Fruit fly (Drosophila melanogaster) whole organism, adult: ENCODE results near the gene CG15890.

Experiments
- CG11617 ChIP-seq: fragments of 200-800 bp; sonication (Bioruptor generic); optimal IDR thresholded peaks from 2 replicates; lab custom pipeline; 2017; ENCODE audit warnings: mild to moderate bottlenecking, missing biosample characterization, missing genetic modification reagents, missing genetic modification characterization
- CG12768 ChIP-seq: fragments of 200-800 bp; sonication (Bioruptor generic); optimal IDR thresholded peaks from 2 replicates; lab custom pipeline; 2017; ENCODE audit warnings: missing biosample characterization, missing genetic modification characterization, mild to moderate bottlenecking, moderate library complexity, missing genetic modification reagents
- CG33017 ChIP-seq: fragments of 200-800 bp; sonication (Bioruptor generic); optimal IDR thresholded peaks from 2 replicates; lab custom pipeline; 2018; ENCODE audit warnings: missing biosample characterization, mild to moderate bottlenecking, missing genetic modification characterization, moderate library complexity
- CG7101 ChIP-seq: fragments of 200-800 bp; sonication (Bioruptor generic); optimal IDR thresholded peaks from 2 replicates; lab custom pipeline; 2018; ENCODE audit warnings: missing biosample characterization, mild to moderate bottlenecking, missing genetic modification characterization, moderate library complexity
- Clk ChIP-seq: fragments of 200-800 bp; sonication (Bioruptor generic); optimal IDR thresholded peaks from 2 replicates; lab custom pipeline; 2017; ENCODE audit warnings: missing biosample characterization, missing genetic modification characterization
- Hr96 ChIP-seq: fragments of 200-800 bp; sonication (Bioruptor generic); optimal IDR thresholded peaks from 2 replicates; lab custom pipeline; 2016; ENCODE audit warnings: missing biosample characterization, missing genetic modification characterization
- Mnt ChIP-seq: fragments of 200-800 bp; sonication (Bioruptor generic); optimal IDR thresholded peaks from 2 replicates; lab custom pipeline; 2016; ENCODE audit warnings: missing biosample characterization, mild to moderate bottlenecking, missing genetic modification characterization
- cic ChIP-seq: fragments of 200-800 bp; sonication (Bioruptor generic); optimal IDR thresholded peaks from 2 replicates; lab custom pipeline; 2017; ENCODE audit warnings: missing biosample characterization, mild to moderate bottlenecking, missing genetic modification characterization, moderate library complexity
- kay ChIP-seq: fragments of 200-800 bp; sonication (Bioruptor generic); peaks from one replicate; lab custom pipeline; 2016; ENCODE audit warnings: missing biosample characterization, missing genetic modification characterization, borderline replicate concordance
- pad ChIP-seq: fragments of 200-800 bp; sonication (Bioruptor generic); optimal IDR thresholded peaks from 3 replicates; lab custom pipeline; 2017; ENCODE audit warnings: missing biosample characterization, missing genetic modification characterization, mild to moderate bottlenecking, moderate library complexity, missing genetic modification reagents
- toe ChIP-seq: fragments of 200-800 bp; sonication (Bioruptor generic); optimal IDR thresholded peaks from 2 replicates; lab custom pipeline; 2016; ENCODE audit warnings: missing biosample characterization, missing genetic modification characterization

DNA sequence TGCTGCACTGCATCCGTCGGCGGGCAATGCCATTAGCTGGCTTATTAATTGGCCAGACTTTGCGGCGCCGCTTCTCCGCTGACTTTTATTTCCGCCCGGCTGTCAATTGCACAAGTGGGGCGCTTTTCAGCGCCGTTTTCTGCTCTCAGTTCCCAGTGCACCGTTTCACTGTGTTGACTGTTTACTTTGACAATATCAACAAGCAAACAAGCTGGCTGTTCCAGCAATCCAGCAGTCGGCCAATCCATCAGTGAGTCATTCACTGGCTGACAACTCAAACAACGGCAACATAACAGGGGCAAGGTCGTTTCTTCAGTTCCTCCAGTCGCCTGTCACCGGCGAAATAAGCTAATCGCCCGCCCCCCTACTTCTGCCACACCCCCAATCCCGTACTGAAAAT, 48.3 kb downstream of the CG15890 start:
- TF ChIP-seq Clk (no peak), cic (GFP tag; lab: Kevin White, UChicago) (no peak), Mnt (GFP tag; lab: Kevin White, UChicago) (no peak), CG12768 (GFP tag; lab: Kevin White, UChicago) (no peak), CG11617 (no peak), CG7101 (tag; lab: Kevin White, UChicago) (peak; percentile 22), CG33017 (tag; lab: Kevin White, UChicago) (no peak), Hr96 (GFP tag; lab: Kevin White, UChicago) (no peak), toe (GFP tag; lab: Kevin White, UChicago) (no peak), pad (GFP tag; lab: Kevin White, UChicago) (no peak), kay (GFP tag; lab: Kevin White, UChicago) (no peak)
